Worm (Caenorhabditis elegans) whole organism, L1 larva: ENCODE results near the gene syx-18.

Experiments used
- ama-1 ChIP-seq: fragments of 150-350 bp; optimal IDR thresholded peaks from 2 replicates; lab custom pipeline; 2014
- ces-1 ChIP-seq: fragments of 150-350 bp; optimal IDR thresholded peaks from 2 replicates; lab custom pipeline; 2014; ENCODE audit warnings: missing biosample characterization, missing genetic modification reagents, missing genetic modification characterization
- hpl-2 ChIP-seq: fragments of 150-350 bp; optimal IDR thresholded peaks from 2 replicates; lab custom pipeline; 2014; ENCODE audit warnings: missing biosample characterization, missing genetic modification reagents, missing genetic modification characterization
- lin-35 ChIP-seq, 2 experiments: fragments of 150-350 bp; optimal IDR thresholded peaks; 2 replicates each; lab custom pipeline; 2014; ENCODE audit warnings: missing biosample characterization in 2 of 2, missing genetic modification characterization in 2 of 2, missing genetic modification reagents in 2 of 2
- lir-3 ChIP-seq: sonication (generic microtip); optimal IDR thresholded peaks from 2 replicates; lab custom pipeline; 2016; ENCODE audit warnings: mild to moderate bottlenecking, missing genetic modification characterization, moderate library complexity, missing compliant biosample characterization; ENCODE audit not compliant: poor library complexity
- mdl-1 ChIP-seq, 2 experiments: fragments of 150-350 bp; optimal IDR thresholded peaks; 2 replicates each; lab custom pipeline; 2014 to 2017; ENCODE audit warnings: missing biosample characterization in 2 of 2, missing genetic modification characterization in 2 of 2, inconsistent platforms in 1 of 2
- nhr-19 ChIP-seq: fragments of 200-800 bp; sonication (Bioruptor generic); conservative IDR thresholded peaks from 2 replicates; pipeline ENCODE4 v1.3.6; 2022; ENCODE audit warnings: missing genetic modification characterization, missing compliant biosample characterization
- nhr-237 ChIP-seq: fragments of 150-350 bp; optimal IDR thresholded peaks from 2 replicates; lab custom pipeline; 2014; ENCODE audit warnings: missing biosample characterization, missing genetic modification characterization
- nhr-28 ChIP-seq: fragments of 150-350 bp; optimal IDR thresholded peaks from 2 replicates; lab custom pipeline; 2014; ENCODE audit warnings: missing biosample characterization, missing genetic modification characterization
- nhr-90 ChIP-seq: sonication (generic microtip); optimal IDR thresholded peaks from 2 replicates; lab custom pipeline; 2016; ENCODE audit warnings: mild to moderate bottlenecking, missing genetic modification characterization, missing compliant biosample characterization; ENCODE audit not compliant: poor library complexity
- pag-3 ChIP-seq: sonication (generic microtip); optimal IDR thresholded peaks from 2 replicates; lab custom pipeline; 2017; ENCODE audit warnings: missing genetic modification characterization, mild to moderate bottlenecking, missing compliant biosample characterization, antibody characterized with exemption, borderline replicate concordance; ENCODE audit not compliant: insufficient read depth
- rnt-1 ChIP-seq: sonication (generic microtip); optimal IDR thresholded peaks from 2 replicates; lab custom pipeline; 2016; ENCODE audit warnings: mild to moderate bottlenecking, missing genetic modification characterization, moderate library complexity, missing compliant biosample characterization
- snpc-4 ChIP-seq: fragments of 150-350 bp; optimal IDR thresholded peaks from 2 replicates; lab custom pipeline; 2014; ENCODE audit warnings: missing biosample characterization, missing genetic modification characterization
- zag-1 ChIP-seq: fragments of 150-350 bp; optimal IDR thresholded peaks from 2 replicates; lab custom pipeline; 2014; ENCODE audit warnings: missing biosample characterization, missing genetic modification characterization

ce11 chrV:6605275-6605674 lies 50.0 kb downstream of the syx-18 start, which contains the start of gene ZK1055.7:
- TF ChIP-seq zag-1 (tag; lab: Kevin White, UChicago) (no peak), lin-35 (GFP tag; optimal IDR thresholded peaks at IDR 0.05; lab: Kevin White, UChicago) (no peak), lir-3 (tag; lab: Kevin White, UChicago) (no peak), nhr-19 (GFP tag; lab: Robert Waterston, UW) (no peak), snpc-4 (tag; lab: Kevin White, UChicago) (no peak), nhr-90 (tag; lab: Kevin White, UChicago) (no peak), ces-1 (no peak), nhr-28 (no peak), nhr-237 (tag; lab: Kevin White, UChicago) (no peak), rnt-1 (tag; lab: Kevin White, UChicago) (no peak), mdl-1 (tag; optimal IDR thresholded peaks at IDR 0.05; lab: Kevin White, UChicago) (no peak), pag-3 (tag; lab: Kevin White, UChicago) (no peak), hpl-2 (GFP tag; lab: Kevin White, UChicago) (no peak), ama-1 (lab: Kevin White, UChicago) (no peak)
